Worm (Caenorhabditis elegans): ENCODE results near the gene F47B8.18.

Gene F47B8.18

DNA sequence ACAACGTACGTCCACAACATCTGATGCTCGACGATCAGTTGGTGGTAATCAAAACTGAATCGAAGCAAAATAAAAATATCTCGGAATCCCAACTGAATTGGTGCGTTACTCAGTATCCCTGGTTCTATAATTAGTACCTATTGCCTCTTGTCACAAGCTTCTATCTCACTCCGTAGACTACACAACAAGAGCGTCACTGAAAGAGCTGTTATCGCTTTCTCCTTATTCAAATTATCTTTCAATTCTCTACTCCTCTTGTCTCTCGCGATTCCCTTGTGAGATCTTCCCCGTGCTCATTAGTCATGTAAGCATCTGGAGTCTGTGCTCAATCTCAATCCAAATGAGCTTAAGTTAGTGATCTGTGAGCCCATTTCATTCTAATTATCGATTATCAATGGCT, 11.4 kb upstream of the F47B8.18 start, which contains the start of gene srm-6:
Gene srm-6 (plus strand): TSS at position 301 of the 400 bp plus-strand sequence.
- TF ChIP-seq pes-1 (GFP tag; IDR thresholded peaks at IDR 0.05): no peak
- TF ChIP-seq flt-1 (GFP tag; IDR thresholded peaks at IDR 0.05): no peak
- no peak for TF ChIP-seq ceh-36 (tag; optimal IDR thresholded peaks at IDR 0.05)
- no peak for TF ChIP-seq tbx-37 (GFP tag; conservative IDR thresholded peaks at IDR 0.05)
- TF ChIP-seq aly-1 (tag; optimal IDR thresholded peaks at IDR 0.05): no peak
- TF ChIP-seq tra-4 (tag; optimal IDR thresholded peaks at IDR 0.05): no peak
- TF ChIP-seq hmbx-1 (tag; optimal IDR thresholded peaks at IDR 0.05): no peak
- TF ChIP-seq B0310.2 (tag; optimal IDR thresholded peaks at IDR 0.05): no peak
- TF ChIP-seq F13C5.2 (tag; optimal IDR thresholded peaks at IDR 0.05): no peak

DNA sequence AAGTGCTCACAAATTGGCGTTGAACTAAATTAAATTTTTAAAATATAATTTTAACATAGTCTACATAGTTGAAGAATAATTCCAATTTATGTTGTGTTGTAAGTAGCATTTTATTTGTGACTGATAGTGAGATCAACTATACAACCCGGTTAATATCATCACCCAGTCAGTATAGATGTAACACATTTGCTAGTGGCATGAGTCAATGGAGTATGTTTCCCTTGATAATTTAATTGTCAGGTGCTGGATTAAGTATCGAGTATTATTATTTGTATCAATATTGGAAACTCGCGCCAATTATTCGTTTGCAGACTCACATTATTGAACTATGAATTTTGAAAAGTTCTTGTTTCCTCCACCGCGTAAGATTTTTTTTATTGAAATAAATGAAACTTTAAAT, 9.6 kb upstream of the F47B8.18 start, which contains the start of gene srm-5:
Gene srm-5 (plus strand): TSS at position 301 of the 400 bp plus-strand sequence.
- TF ChIP-seq scrt-1 (GFP tag; IDR thresholded peaks at IDR 0.05): no peak
- TF ChIP-seq F13C5.2 (tag; optimal IDR thresholded peaks at IDR 0.05): no peak
- no peak for TF ChIP-seq sea-1 (GFP tag; conservative IDR thresholded peaks at IDR 0.05)
- TF ChIP-seq ama-1 (optimal IDR thresholded peaks at IDR 0.05): no peak
- TF ChIP-seq hmbx-1 (tag; optimal IDR thresholded peaks at IDR 0.05): no peak
- TF ChIP-seq ets-7 (tag; optimal IDR thresholded peaks at IDR 0.05): no peak
- TF ChIP-seq pes-1 (GFP tag; IDR thresholded peaks at IDR 0.05): no peak
- TF ChIP-seq aly-1 (tag; optimal IDR thresholded peaks at IDR 0.05): no peak
- no peak for TF ChIP-seq ceh-13 (GFP tag; optimal IDR thresholded peaks at IDR 0.05)
- TF ChIP-seq hmg-4 (GFP tag; optimal IDR thresholded peaks at IDR 0.05): no peak

ce11 chrV:14333116-14333515, 7.9 kb upstream of the F47B8.18 start, which contains the start of gene srm-4:
TSS of gene srm-4 (plus strand) at chrV:14333416.
- TF ChIP-seq tbx-37 (GFP tag; conservative IDR thresholded peaks at IDR 0.05) (no peak), tra-4 (tag; optimal IDR thresholded peaks at IDR 0.05) (no peak), ets-7 (tag; optimal IDR thresholded peaks at IDR 0.05) (no peak), ama-1 (optimal IDR thresholded peaks at IDR 0.05) (no peak), hnd-1 (tag; optimal IDR thresholded peaks at IDR 0.05) (no peak), ceh-36 (tag; optimal IDR thresholded peaks at IDR 0.05) (no peak), flt-1 (GFP tag; IDR thresholded peaks at IDR 0.05) (no peak), hmg-4 (GFP tag; optimal IDR thresholded peaks at IDR 0.05) (no peak), hmbx-1 (tag; optimal IDR thresholded peaks at IDR 0.05) (no peak), scrt-1 (GFP tag; IDR thresholded peaks at IDR 0.05) (no peak), tbx-11 (GFP tag; IDR thresholded peaks at IDR 0.05) (no peak), aly-1 (tag; optimal IDR thresholded peaks at IDR 0.05) (no peak), pes-1 (GFP tag; IDR thresholded peaks at IDR 0.05) (no peak)

ce11 chrV:14331477-14331876, 6.2 kb upstream of the F47B8.18 start, which contains the start of gene F47B8.8:
TSS of gene F47B8.8 (plus strand) at chrV:14331733.
- TF ChIP-seq aly-1 (tag; optimal IDR thresholded peaks at IDR 0.05): no peak
- TF ChIP-seq F13C5.2 (tag; optimal IDR thresholded peaks at IDR 0.05): no peak
- TF ChIP-seq flt-1 (GFP tag; IDR thresholded peaks at IDR 0.05): no peak
- no peak for TF ChIP-seq tra-4 (tag; optimal IDR thresholded peaks at IDR 0.05)
- no peak for TF ChIP-seq hmg-4 (GFP tag; optimal IDR thresholded peaks at IDR 0.05)
- TF ChIP-seq tbx-11 (GFP tag; IDR thresholded peaks at IDR 0.05): no peak

DNA sequence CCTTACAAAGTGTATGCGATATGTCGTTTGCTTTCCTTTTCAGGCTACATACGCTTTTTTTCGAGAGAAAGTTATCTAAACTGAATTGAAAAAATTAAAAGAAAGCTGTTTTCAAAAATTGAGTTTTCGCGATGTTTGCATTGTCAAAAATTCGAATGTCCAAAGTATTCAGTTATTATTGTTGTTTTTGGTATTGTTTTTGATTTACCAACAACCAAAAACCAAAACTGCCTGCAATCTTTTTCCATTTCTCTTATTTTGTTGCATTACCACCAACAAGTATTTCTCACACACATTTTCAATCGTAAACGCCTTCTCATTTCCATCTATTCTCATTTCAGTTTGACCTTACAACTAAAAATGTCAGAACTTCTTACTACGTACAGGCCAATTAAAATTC, 3.5 kb upstream of the F47B8.18 start, which contains the start of gene pepm-1:
Gene pepm-1 (plus strand): TSS at position 301 of the 400 bp plus-strand sequence.
- TF ChIP-seq tbx-11 (GFP tag; IDR thresholded peaks at IDR 0.05) (no peak), hmbx-1 (tag; optimal IDR thresholded peaks at IDR 0.05) (no peak), pes-1 (GFP tag; IDR thresholded peaks at IDR 0.05) (no peak), ceh-13 (GFP tag; optimal IDR thresholded peaks at IDR 0.05) (no peak), flt-1 (GFP tag; IDR thresholded peaks at IDR 0.05) (no peak), ets-7 (tag; optimal IDR thresholded peaks at IDR 0.05) (no peak), F13C5.2 (tag; optimal IDR thresholded peaks at IDR 0.05) (no peak), hnd-1 (tag; optimal IDR thresholded peaks at IDR 0.05) (no peak), ceh-36 (tag; optimal IDR thresholded peaks at IDR 0.05) (no peak)

ce11 chrV:14327776-14328175, 2.5 kb upstream of the F47B8.18 start, which contains the start of gene F47B8.5:
TSS of gene F47B8.5 (minus strand) at chrV:14327876.
- TF ChIP-seq pes-1 (GFP tag; IDR thresholded peaks at IDR 0.05): no peak
- TF ChIP-seq ceh-13 (GFP tag; optimal IDR thresholded peaks at IDR 0.05): no peak
- no peak for TF ChIP-seq scrt-1 (GFP tag; IDR thresholded peaks at IDR 0.05)
- no peak for TF ChIP-seq tbx-37 (GFP tag; conservative IDR thresholded peaks at IDR 0.05)
- TF ChIP-seq flt-1 (GFP tag; IDR thresholded peaks at IDR 0.05): no peak
- no peak for TF ChIP-seq ets-7 (tag; optimal IDR thresholded peaks at IDR 0.05)
- no peak for TF ChIP-seq hmbx-1 (tag; optimal IDR thresholded peaks at IDR 0.05)
- TF ChIP-seq sea-1 (GFP tag; conservative IDR thresholded peaks at IDR 0.05): no peak
- no peak for TF ChIP-seq tra-4 (tag; optimal IDR thresholded peaks at IDR 0.05)
- TF ChIP-seq hnd-1 (tag; optimal IDR thresholded peaks at IDR 0.05): no peak
- no peak for TF ChIP-seq tbx-11 (GFP tag; IDR thresholded peaks at IDR 0.05)
- TF ChIP-seq ceh-36 (tag; optimal IDR thresholded peaks at IDR 0.05): no peak
- TF ChIP-seq B0310.2 (tag; optimal IDR thresholded peaks at IDR 0.05): no peak
- TF ChIP-seq F13C5.2 (tag; optimal IDR thresholded peaks at IDR 0.05): no peak
- no peak for TF ChIP-seq aly-1 (tag; optimal IDR thresholded peaks at IDR 0.05)
- no peak for TF ChIP-seq ama-1 (optimal IDR thresholded peaks at IDR 0.05)
- no peak for TF ChIP-seq hmg-4 (GFP tag; optimal IDR thresholded peaks at IDR 0.05)

DNA sequence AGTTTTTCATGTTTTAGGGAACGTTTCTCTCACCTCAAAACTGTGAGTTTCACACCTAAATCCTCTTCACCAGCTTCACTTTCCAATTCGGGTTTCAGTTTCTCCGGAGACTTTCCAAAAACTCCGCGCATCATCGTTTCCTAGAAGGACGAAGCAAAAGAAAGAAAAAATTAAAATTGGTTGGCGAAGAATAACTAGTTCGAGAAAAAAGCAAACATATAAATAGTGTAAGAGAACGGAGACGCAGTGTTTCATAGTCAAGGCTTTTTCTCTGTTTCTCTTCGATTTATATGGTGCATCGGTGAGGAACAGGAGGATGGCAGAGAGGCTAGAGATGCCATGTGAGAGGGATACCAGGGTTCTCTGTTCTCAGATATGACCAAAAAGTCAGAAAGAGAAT, 2.5 kb downstream of the F47B8.18 start, which contains the start of gene F47B8.3:
Gene F47B8.3 (minus strand): TSS at position 261 of the 400 bp plus-strand sequence.
- TF ChIP-seq ama-1 (optimal IDR thresholded peaks at IDR 0.05) (no peak), B0310.2 (tag; optimal IDR thresholded peaks at IDR 0.05) (no peak), flt-1 (GFP tag; IDR thresholded peaks at IDR 0.05) (no peak), tbx-37 (GFP tag; conservative IDR thresholded peaks at IDR 0.05) (no peak), hmg-4 (GFP tag; optimal IDR thresholded peaks at IDR 0.05) (no peak), hmbx-1 (tag; optimal IDR thresholded peaks at IDR 0.05) (no peak), pes-1 (GFP tag; IDR thresholded peaks at IDR 0.05) (no peak)

All from whole organism, early embryonic.